Fruit fly (Drosophila melanogaster): ENCODE measurements around the gene CG8565.

DNA sequence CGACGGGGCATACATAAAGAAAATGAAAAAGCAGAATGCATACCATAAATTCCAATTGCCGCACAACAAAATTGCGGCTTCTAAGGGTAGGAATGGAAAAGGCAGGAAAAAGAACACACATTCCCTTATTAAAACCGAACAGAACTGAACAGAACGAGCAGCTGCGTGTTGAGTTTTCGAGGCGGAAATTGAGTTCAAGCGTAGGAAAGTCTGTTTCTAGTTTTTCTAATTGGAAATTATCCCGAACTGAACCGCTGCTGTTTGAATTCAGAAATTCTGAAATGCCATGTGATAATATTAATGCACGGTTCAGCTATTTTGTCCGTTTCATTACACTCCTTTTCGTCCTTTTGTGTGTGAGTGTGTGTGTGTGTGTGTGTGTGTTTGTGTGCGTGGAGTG, 20.7 kb upstream of the CG8565 start:
- no peak for TF ChIP-seq cic (GFP tag; optimal IDR thresholded peaks at IDR 0.05)
- TF ChIP-seq pad (GFP tag; optimal IDR thresholded peaks at IDR 0.05), result no peak
- TF ChIP-seq CG1620 (GFP tag; optimal IDR thresholded peaks at IDR 0.05), result no peak
